Fruit fly (Drosophila melanogaster) S2 (cell line): ENCODE data around the gene rdgB.

Experiments
- CG8478 ChIP-seq: fragments of >200 bp; optimal IDR thresholded peaks from 2 replicates; lab custom pipeline; 2018
- CTCF ChIP-seq, 2 experiments: fragments of >200 bp; optimal IDR thresholded peaks; 2 replicates each; lab custom pipeline; 2018

The rdgB gene

DNA sequence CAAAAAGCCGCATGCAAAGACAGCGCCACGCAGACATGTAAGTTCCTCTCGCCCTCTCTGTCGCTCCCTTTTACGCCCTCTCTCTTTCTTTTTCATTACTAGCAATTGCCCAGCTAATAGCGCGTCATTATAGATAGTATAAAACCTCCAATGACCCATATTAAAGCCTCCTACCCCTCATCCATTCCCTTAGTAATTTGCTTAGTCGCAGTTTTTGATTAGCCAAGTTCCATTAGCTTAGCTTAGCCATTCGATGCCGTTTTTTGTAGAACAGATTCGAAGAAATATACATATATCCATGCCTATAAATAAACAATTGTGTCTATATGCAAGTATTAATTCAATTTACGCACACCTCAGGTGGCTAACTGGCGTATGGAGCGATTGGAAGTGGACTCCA, 8.2 kb downstream of the rdgB start:
- TF ChIP-seq CTCF (optimal IDR thresholded peaks at IDR 0.05; lab: Kevin White, UChicago): no peak
- TF ChIP-seq CG8478 (lab: Kevin White, UChicago): no peak

dm6 chrX:13778568-13778967, 16.0 kb downstream of the rdgB start:
- TF ChIP-seq CTCF (optimal IDR thresholded peaks at IDR 0.05; lab: Kevin White, UChicago): no peak
- no peak for TF ChIP-seq CG8478 (lab: Kevin White, UChicago)

dm6 chrX:13779696-13780095, 17.1 kb downstream of the rdgB start:
- no peak for TF ChIP-seq CTCF (optimal IDR thresholded peaks at IDR 0.05; lab: Kevin White, UChicago)
- TF ChIP-seq CG8478 (lab: Kevin White, UChicago): no peak

DNA sequence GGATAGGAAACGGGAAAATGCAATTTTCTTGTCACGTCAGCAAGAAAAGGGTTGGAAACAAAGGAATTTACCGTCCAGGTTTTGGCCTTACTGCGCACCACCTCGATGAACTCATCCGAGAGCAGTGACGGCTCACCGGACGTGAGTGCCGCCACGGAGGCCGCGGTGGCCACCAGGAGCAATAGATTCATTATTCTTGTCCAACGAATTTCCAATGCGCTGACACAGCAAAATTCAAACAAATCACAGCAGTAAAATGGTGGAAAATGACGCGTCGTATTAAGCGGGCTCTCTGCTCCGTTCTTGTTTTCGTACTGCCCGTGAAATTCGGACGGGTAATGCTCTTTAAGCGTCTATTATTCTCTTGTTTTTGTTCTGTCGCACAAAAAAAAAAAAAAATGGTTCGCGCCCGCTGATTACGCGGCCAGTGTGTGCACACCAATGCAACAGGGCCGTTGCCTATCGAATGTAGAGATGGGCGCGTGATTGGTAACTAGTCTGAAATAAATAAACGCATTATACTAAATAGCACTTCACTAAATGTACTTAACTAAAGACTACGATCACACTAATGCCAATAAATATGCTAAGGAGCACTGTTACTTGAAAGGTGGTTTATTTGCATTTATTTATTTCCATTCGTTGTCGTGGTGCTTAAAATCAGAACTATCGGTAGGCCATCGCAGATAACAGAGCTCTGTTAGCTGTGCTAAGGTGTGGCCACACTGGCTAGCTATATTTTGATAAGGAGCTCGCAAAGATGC, 19.4 kb downstream of the rdgB start, which contains the start of the genes CtsB and amrt:
Gene CtsB, minus strand, starts transcription at position 432 of the 764 bp plus-strand sequence.
Gene amrt, plus strand, starts transcription at position 721 of the 764 bp plus-strand sequence.
- no peak for TF ChIP-seq CTCF (optimal IDR thresholded peaks at IDR 0.05; lab: Kevin White, UChicago)

DNA sequence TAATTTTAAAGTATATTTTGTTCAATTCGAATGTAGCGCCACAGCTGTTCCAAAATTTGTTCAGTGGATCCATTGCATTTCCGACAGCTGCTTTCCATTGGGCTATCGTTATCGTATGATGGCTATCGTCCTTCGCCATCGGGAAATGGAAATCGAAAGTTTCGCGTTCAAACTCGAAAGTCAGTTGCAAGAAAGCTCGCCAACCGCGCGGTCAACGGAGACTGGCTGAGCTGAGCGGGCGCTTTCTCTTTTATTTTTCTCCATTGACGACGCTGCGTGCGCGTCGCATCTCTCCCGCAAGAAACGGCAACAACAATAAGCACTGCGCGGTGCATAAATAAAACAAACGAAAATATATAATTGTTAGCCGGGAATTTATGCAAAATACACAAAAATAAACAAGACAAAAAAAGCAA, 21.0 kb downstream of the rdgB start, which contains the start of gene inaE:
Gene inaE, plus strand, starts transcription at position 181 of the 416 bp plus-strand sequence.
- TF ChIP-seq CG8478 (lab: Kevin White, UChicago) (no peak), CTCF (optimal IDR thresholded peaks at IDR 0.05; lab: Kevin White, UChicago) (peak in 1 of 2 experiments; percentile 14)

dm6 chrX:13783958-13784907, 21.7 kb downstream of the rdgB start:
- TF ChIP-seq CTCF (optimal IDR thresholded peaks at IDR 0.05; lab: Kevin White, UChicago): no peak

dm6 chrX:13786037-13786667, 23.6 kb downstream of the rdgB start:
- TF ChIP-seq CG8478 (lab: Kevin White, UChicago) (no peak), CTCF (optimal IDR thresholded peaks at IDR 0.05; lab: Kevin White, UChicago) (no peak)

- TF ChIP-seq CTCF (optimal IDR thresholded peaks at IDR 0.05; lab: Kevin White, UChicago) (no peak), CG8478 (lab: Kevin White, UChicago) (no peak)
Measured at dm6 chrX:13787282-13787850, 24.8 kb downstream of the rdgB start.

DNA sequence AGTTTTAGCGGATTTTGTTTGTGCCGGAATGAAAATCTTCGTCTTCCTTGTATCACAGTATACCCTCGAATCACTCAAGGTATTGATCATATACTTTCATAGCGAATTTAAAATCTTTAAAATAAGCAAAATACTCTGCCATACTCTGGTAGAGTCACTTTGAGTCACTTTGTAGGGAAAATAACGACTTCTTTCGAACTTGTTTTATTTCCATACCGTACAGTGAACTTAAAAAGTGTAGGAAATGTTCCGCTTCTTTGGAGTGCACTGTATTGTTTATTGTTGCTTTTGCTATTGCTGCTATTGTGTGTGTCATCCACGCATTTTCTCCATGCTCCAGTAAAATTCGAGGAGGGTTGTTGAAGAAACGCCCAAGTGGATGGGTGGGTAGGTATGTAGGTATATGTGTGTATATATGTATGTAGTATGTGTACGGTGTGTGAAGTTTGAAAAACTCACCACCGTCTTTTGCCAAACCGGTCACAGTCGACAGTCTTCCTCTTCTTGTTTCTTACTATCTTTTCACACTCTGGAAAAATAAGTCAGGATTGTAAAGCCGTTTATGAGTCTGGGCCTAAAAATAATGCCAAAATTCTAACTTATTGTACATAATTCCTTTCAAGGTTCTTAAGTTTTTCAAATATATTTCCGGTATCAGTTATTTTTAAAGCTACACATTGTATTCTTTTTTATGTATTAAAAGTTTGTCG, 26.6 kb downstream of the rdgB start:
- TF ChIP-seq CTCF (optimal IDR thresholded peaks at IDR 0.05; lab: Kevin White, UChicago) (no peak), CG8478 (lab: Kevin White, UChicago) (no peak)

DNA sequence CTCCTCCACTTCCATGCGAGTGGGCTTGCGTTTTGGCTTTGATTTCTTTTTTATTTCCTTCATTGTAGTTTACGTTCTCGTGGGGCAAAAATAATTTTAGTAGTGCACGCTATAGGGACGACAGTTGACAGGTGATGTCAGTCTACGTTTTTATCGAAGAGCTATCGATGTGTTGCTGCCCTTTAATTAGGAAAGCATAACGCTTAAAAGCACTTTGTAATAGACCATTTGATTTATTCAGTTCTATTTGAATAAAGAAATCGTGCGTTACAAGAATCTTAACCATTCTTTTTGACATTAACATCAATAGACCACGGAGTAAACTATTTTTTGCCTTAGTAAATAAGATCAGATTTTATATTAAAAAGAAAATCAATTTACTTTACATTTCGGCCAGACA, 28.5 kb downstream of the rdgB start, which contains the start of gene CG10993:
Gene CG10993, minus strand, starts transcription at position 101 of the 400 bp plus-strand sequence.
- TF ChIP-seq CG8478 (lab: Kevin White, UChicago): no peak
- TF ChIP-seq CTCF (optimal IDR thresholded peaks at IDR 0.05; lab: Kevin White, UChicago): no peak

- no peak for TF ChIP-seq CTCF (optimal IDR thresholded peaks at IDR 0.05; lab: Kevin White, UChicago)
- no peak for TF ChIP-seq CG8478 (lab: Kevin White, UChicago)
Measured at dm6 chrX:13792463-13792862, 29.9 kb downstream of the rdgB start.

DNA sequence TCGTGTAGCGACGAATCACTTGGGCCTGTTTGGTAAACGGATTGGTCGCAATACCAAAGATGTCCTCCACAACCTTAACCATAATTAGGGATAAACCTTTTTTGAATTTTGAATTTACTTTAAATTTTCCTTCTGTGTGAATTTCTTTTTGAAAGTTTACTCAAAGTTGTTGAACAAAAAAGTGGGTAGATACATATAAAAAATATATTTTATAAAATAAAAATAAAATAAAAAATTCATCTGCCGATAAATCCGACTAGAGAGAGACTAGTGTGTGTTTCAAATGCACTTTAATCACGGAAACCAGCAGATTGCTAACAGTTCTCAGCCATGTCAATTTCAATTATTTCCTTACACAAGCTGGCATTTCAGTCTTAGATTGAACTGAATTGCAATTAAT, 35.0 kb downstream of the rdgB start, which contains the start of gene CG10996:
Gene CG10996, minus strand, starts transcription at position 101 of the 400 bp plus-strand sequence.
- TF ChIP-seq CG8478 (lab: Kevin White, UChicago): no peak
- TF ChIP-seq CTCF (optimal IDR thresholded peaks at IDR 0.05; lab: Kevin White, UChicago): no peak

DNA sequence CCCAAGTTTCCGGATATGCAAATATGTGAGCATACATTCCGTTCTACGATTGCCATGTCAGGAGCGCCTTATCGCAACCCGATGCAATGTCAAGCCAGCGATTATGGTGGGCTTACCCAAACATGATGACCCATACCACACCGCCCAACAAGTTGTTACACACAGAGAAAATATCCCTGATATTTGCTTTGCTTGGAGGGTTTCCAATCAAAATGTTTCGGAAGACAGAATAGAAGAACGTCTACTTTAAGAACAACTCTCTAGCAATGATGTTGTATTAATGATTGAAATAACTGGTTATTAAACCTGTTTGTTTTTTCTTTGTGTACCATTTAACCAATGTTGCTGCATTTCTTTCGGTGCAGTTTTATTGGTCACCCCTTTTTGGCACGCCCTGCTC, 38.1 kb downstream of the rdgB start:
- TF ChIP-seq CTCF (optimal IDR thresholded peaks at IDR 0.05; lab: Kevin White, UChicago): no peak
- no peak for TF ChIP-seq CG8478 (lab: Kevin White, UChicago)
